Fruit fly (Drosophila melanogaster) whole organism, embryonic: ENCODE results near the gene Snx27.

Experiments used
- Aef1 ChIP-seq: fragments of 200-800 bp; sonication (Bioruptor generic); IDR thresholded peaks from 3 replicates; pipeline ENCODE4 v1.3.6; 2022; ENCODE audit warnings: missing biosample characterization, missing genetic modification characterization
- Atf3 ChIP-seq: fragments of 200-800 bp; sonication (Bioruptor generic); optimal IDR thresholded peaks from 3 replicates; lab custom pipeline; 2016; ENCODE audit warnings: missing biosample characterization, missing genetic modification characterization
- Bgb ChIP-seq: fragments of 200-800 bp; sonication (Bioruptor generic); IDR thresholded peaks from 2 replicates; pipeline ENCODE4 v1.3.6; 2022; ENCODE audit warnings: missing biosample characterization, missing genetic modification characterization; ENCODE audit not compliant: partially characterized antibody
- CG11456 ChIP-seq: fragments of 200-800 bp; sonication (Bioruptor generic); IDR thresholded peaks from 3 replicates; pipeline ENCODE4 v1.3.6; 2022; ENCODE audit warnings: missing biosample characterization, missing genetic modification characterization
- CG11695 ChIP-seq: fragments of 200-800 bp; sonication (Bioruptor generic); IDR thresholded peaks from 3 replicates; pipeline ENCODE4 v1.3.6; 2022; ENCODE audit warnings: missing biosample characterization, missing genetic modification characterization
- CG12219 ChIP-seq: fragments of 200-800 bp; sonication (Bioruptor generic); optimal IDR thresholded peaks from 3 replicates; lab custom pipeline; 2018; ENCODE audit warnings: missing biosample characterization, mild to moderate bottlenecking, missing genetic modification characterization
- CG12744 ChIP-seq: fragments of 200-800 bp; sonication (Bioruptor generic); optimal IDR thresholded peaks from 2 replicates; lab custom pipeline; 2016; ENCODE audit warnings: missing biosample characterization, missing genetic modification characterization
- CG12769 ChIP-seq: fragments of 200-800 bp; sonication (Bioruptor generic); optimal IDR thresholded peaks from 2 replicates; lab custom pipeline; 2019; ENCODE audit warnings: missing biosample characterization, mild to moderate bottlenecking, missing genetic modification characterization, moderate library complexity
- CG14860 ChIP-seq: fragments of 200-800 bp; sonication (Bioruptor generic); IDR thresholded peaks from 3 replicates; pipeline ENCODE4 v1.3.6; 2022; ENCODE audit warnings: missing biosample characterization, missing genetic modification characterization; ENCODE audit not compliant: partially characterized antibody
- CG15011 ChIP-seq: fragments of 200-800 bp; sonication (Bioruptor generic); optimal IDR thresholded peaks from 3 replicates; lab custom pipeline; 2018; ENCODE audit warnings: missing biosample characterization, mild to moderate bottlenecking, missing genetic modification characterization
- CG1529 ChIP-seq: fragments of 200-800 bp; sonication (Bioruptor generic); optimal IDR thresholded peaks from 3 replicates; lab custom pipeline; 2018; ENCODE audit warnings: missing biosample characterization, missing genetic modification characterization
- CG17328 ChIP-seq: fragments of 200-800 bp; sonication (Bioruptor generic); IDR thresholded peaks from 2 replicates; pipeline ENCODE4 v1.3.6; 2022; ENCODE audit warnings: missing biosample characterization, missing genetic modification characterization
- CG1792 ChIP-seq: fragments of 200-800 bp; sonication (Bioruptor generic); optimal IDR thresholded peaks from 2 replicates; lab custom pipeline; 2016; ENCODE audit warnings: missing biosample characterization, missing genetic modification characterization
- CG18476 ChIP-seq: fragments of 200-800 bp; sonication (Bioruptor generic); optimal IDR thresholded peaks from 2 replicates; lab custom pipeline; 2016; ENCODE audit warnings: missing biosample characterization, mild to moderate bottlenecking, missing genetic modification characterization
- CG34376 ChIP-seq: fragments of 200-800 bp; sonication (Bioruptor generic); optimal IDR thresholded peaks from 2 replicates; lab custom pipeline; 2018; ENCODE audit warnings: missing biosample characterization, mild to moderate bottlenecking, missing genetic modification characterization
- CG4282 ChIP-seq: fragments of 200-800 bp; sonication (Bioruptor generic); optimal IDR thresholded peaks from 2 replicates; lab custom pipeline; 2016; ENCODE audit warnings: missing biosample characterization, missing genetic modification characterization
- CG4360 ChIP-seq: fragments of 200-800 bp; sonication (Bioruptor generic); IDR thresholded peaks from 2 replicates; pipeline ENCODE4 v1.3.6; 2022; ENCODE audit warnings: missing biosample characterization, missing genetic modification characterization
- CG5953 ChIP-seq: fragments of 200-800 bp; sonication (Bioruptor generic); IDR thresholded peaks from 2 replicates; pipeline ENCODE4 v1.3.6; 2022; ENCODE audit warnings: missing biosample characterization, missing genetic modification characterization
- CG6272 ChIP-seq: fragments of 200-800 bp; sonication (Bioruptor generic); IDR thresholded peaks from 2 replicates; pipeline ENCODE4 v1.3.6; 2022; ENCODE audit warnings: missing biosample characterization, missing genetic modification characterization
- CG6765 ChIP-seq: fragments of 200-800 bp; sonication (Bioruptor generic); optimal IDR thresholded peaks from 3 replicates; lab custom pipeline; 2017; ENCODE audit warnings: missing biosample characterization, mild to moderate bottlenecking, missing genetic modification characterization
- CG7786 ChIP-seq: fragments of 200-800 bp; sonication (Bioruptor generic); optimal IDR thresholded peaks from 2 replicates; lab custom pipeline; 2016; ENCODE audit warnings: missing biosample characterization, missing genetic modification characterization
- CG7987 ChIP-seq: fragments of 200-800 bp; sonication (Bioruptor generic); optimal IDR thresholded peaks from 2 replicates; lab custom pipeline; 2018; ENCODE audit warnings: missing biosample characterization, mild to moderate bottlenecking, missing genetic modification characterization, moderate library complexity
- CG9437 ChIP-seq: fragments of 200-800 bp; sonication (Bioruptor generic); optimal IDR thresholded peaks from 2 replicates; lab custom pipeline; 2018; ENCODE audit warnings: missing biosample characterization, mild to moderate bottlenecking, missing genetic modification characterization
- CrebB ChIP-seq: fragments of 200-800 bp; sonication (Bioruptor generic); optimal IDR thresholded peaks from 3 replicates; lab custom pipeline; 2018; ENCODE audit warnings: missing biosample characterization, mild to moderate bottlenecking, missing genetic modification characterization
- Dref ChIP-seq: fragments of 200-800 bp; sonication (Bioruptor generic); IDR thresholded peaks from 2 replicates; pipeline ENCODE4 v1.3.6; 2022; ENCODE audit warnings: missing biosample characterization, missing genetic modification characterization
- Mad ChIP-seq: fragments of 200-800 bp; sonication (Bioruptor generic); optimal IDR thresholded peaks from 2 replicates; lab custom pipeline; 2016; ENCODE audit warnings: missing biosample characterization, missing genetic modification characterization
- NK7.1 ChIP-seq: fragments of 200-800 bp; sonication (Bioruptor generic); optimal IDR thresholded peaks from 3 replicates; lab custom pipeline; 2016; ENCODE audit warnings: missing biosample characterization, missing genetic modification characterization
- Nf-YC ChIP-seq: fragments of 200-800 bp; optimal IDR thresholded peaks from 3 replicates; lab custom pipeline; 2019; ENCODE audit warnings: missing biosample characterization, mild to moderate bottlenecking, missing genetic modification characterization, moderate library complexity
- Optix ChIP-seq: fragments of 200-800 bp; sonication (Bioruptor generic); IDR thresholded peaks from 3 replicates; pipeline ENCODE4 v1.3.6; 2022; ENCODE audit warnings: missing biosample characterization, missing genetic modification characterization
- Poxn ChIP-seq: fragments of 200-800 bp; sonication (Bioruptor generic); IDR thresholded peaks from 2 replicates; pipeline ENCODE4 v1.3.6; 2022; ENCODE audit warnings: missing biosample characterization, missing genetic modification characterization
- Rx ChIP-seq: fragments of 200-800 bp; sonication (Bioruptor generic); IDR thresholded peaks from 2 replicates; pipeline ENCODE4 v1.3.6; 2022; ENCODE audit warnings: missing biosample characterization, missing genetic modification characterization
- Sin3A ChIP-seq: fragments of >200 bp; optimal IDR thresholded peaks from 2 replicates; lab custom pipeline; 2018
- ap ChIP-seq: fragments of 200-800 bp; sonication (Bioruptor generic); IDR thresholded peaks from 2 replicates; pipeline ENCODE4 v1.3.6; 2022; ENCODE audit warnings: missing biosample characterization, missing genetic modification characterization
- az2 ChIP-seq: fragments of 200-800 bp; sonication (Bioruptor generic); optimal IDR thresholded peaks from 3 replicates; lab custom pipeline; 2016; ENCODE audit warnings: missing biosample characterization, missing genetic modification characterization
- bab2 ChIP-seq: fragments of 200-800 bp; sonication (Bioruptor generic); optimal IDR thresholded peaks from 2 replicates; lab custom pipeline; 2016; ENCODE audit warnings: missing biosample characterization, missing genetic modification characterization
- bsh ChIP-seq, 2 experiments: fragments of 200-800 bp; sonication (Bioruptor generic); optimal IDR thresholded peaks; 2 replicates each; lab custom pipeline; 2017 to 2018; ENCODE audit warnings: mild to moderate bottlenecking in 2 of 2, missing biosample characterization in 2 of 2, missing genetic modification characterization in 2 of 2, moderate library complexity in 1 of 2
- corto ChIP-seq: fragments of 200-800 bp; sonication (Bioruptor generic); optimal IDR thresholded peaks from 2 replicates; lab custom pipeline; 2016; ENCODE audit warnings: missing biosample characterization, mild to moderate bottlenecking, missing genetic modification characterization, moderate library complexity
- cwo ChIP-seq: fragments of 200-800 bp; sonication (Bioruptor generic); optimal IDR thresholded peaks from 3 replicates; lab custom pipeline; 2017; ENCODE audit warnings: missing biosample characterization, missing genetic modification characterization, mild to moderate bottlenecking, moderate library complexity, missing genetic modification reagents
- dati ChIP-seq: fragments of 200-800 bp; sonication (Bioruptor generic); IDR thresholded peaks from 2 replicates; pipeline ENCODE4 v1.3.6; 2022; ENCODE audit warnings: missing biosample characterization, missing genetic modification characterization
- emc ChIP-seq: fragments of 200-800 bp; sonication (Bioruptor generic); optimal IDR thresholded peaks from 2 replicates; lab custom pipeline; 2016; ENCODE audit warnings: missing biosample characterization, missing genetic modification characterization
- ftz-f1 ChIP-seq: fragments of 200-800 bp; sonication (Bioruptor generic); optimal IDR thresholded peaks from 2 replicates; lab custom pipeline; 2016; ENCODE audit warnings: missing biosample characterization, missing genetic modification characterization
- insv ChIP-seq, 2 experiments: fragments of 200-800 bp; sonication (Bioruptor generic); optimal IDR thresholded peaks; 3 replicates each; lab custom pipeline; 2016 to 2018; ENCODE audit warnings: missing biosample characterization in 2 of 2, missing genetic modification characterization in 2 of 2
- klu ChIP-seq: fragments of 200-800 bp; sonication (Bioruptor generic); IDR thresholded peaks from 2 replicates; pipeline ENCODE4 v1.3.6; 2022; ENCODE audit warnings: missing biosample characterization, missing genetic modification characterization
- lola ChIP-seq, 3 experiments: fragments of >200 bp in 2 of 3; fragments of 200-800 bp in 1 of 3; sonication (Bioruptor generic) in 1 of 3; optimal IDR thresholded peaks; 2 replicates each; lab custom pipeline; 2017 to 2019; ENCODE audit warnings: missing biosample characterization in 3 of 3, missing genetic modification characterization in 3 of 3, mild to moderate bottlenecking in 1 of 3, moderate library complexity in 1 of 3
- nerfin-2 ChIP-seq: fragments of 200-800 bp; sonication (Bioruptor generic); IDR thresholded peaks from 2 replicates; pipeline ENCODE4 v1.3.6; 2022; ENCODE audit warnings: missing biosample characterization, missing genetic modification characterization; ENCODE audit not compliant: partially characterized antibody
- pros ChIP-seq: fragments of 200-800 bp; sonication (Bioruptor generic); optimal IDR thresholded peaks from 3 replicates; lab custom pipeline; 2019; ENCODE audit warnings: missing biosample characterization, mild to moderate bottlenecking, missing genetic modification characterization, moderate library complexity
- rib ChIP-seq: fragments of 200-800 bp; sonication (Bioruptor generic); IDR thresholded peaks from 2 replicates; pipeline ENCODE4 v1.3.6; 2022; ENCODE audit warnings: missing biosample characterization, missing genetic modification characterization
- ro ChIP-seq: fragments of 200-800 bp; sonication (Bioruptor generic); IDR thresholded peaks from 2 replicates; pipeline ENCODE4 v1.3.6; 2022; ENCODE audit warnings: missing biosample characterization, missing genetic modification characterization
- sisA ChIP-seq: fragments of 200-800 bp; sonication (Bioruptor generic); IDR thresholded peaks from 2 replicates; pipeline ENCODE4 v1.3.6; 2022; ENCODE audit warnings: missing biosample characterization, missing genetic modification characterization
- sqz ChIP-seq: fragments of 200-800 bp; sonication (Bioruptor generic); optimal IDR thresholded peaks from 3 replicates; lab custom pipeline; 2018; ENCODE audit warnings: missing biosample characterization, mild to moderate bottlenecking, missing genetic modification characterization
- stc ChIP-seq: fragments of 200-800 bp; sonication (Bioruptor generic); IDR thresholded peaks from 2 replicates; pipeline ENCODE4 v1.3.6; 2022; ENCODE audit warnings: missing biosample characterization, missing genetic modification characterization

Gene Snx27

dm6 chrX:5737676-5738220, at the start of gene Snx27 (continued):
- TF ChIP-seq CG4282 (no peak), rib (GFP tag; lab: Robert Waterston, UW) (peak; percentile 59; the same call in 1 of the 2 replicates), Atf3 (GFP tag; lab: Kevin White, UChicago) (no peak), ro (GFP tag; lab: Robert Waterston, UW) (no peak), CG4360 (GFP tag; lab: Robert Waterston, UW) (no peak), CG11456 (GFP tag; lab: Robert Waterston, UW) (peak; percentile 66; the same call in 2 of the 3 replicates), az2 (GFP tag; lab: Kevin White, UChicago) (peak; percentile 16), ap (GFP tag; lab: Robert Waterston, UW) (no peak), stc (GFP tag; lab: Robert Waterston, UW) (no peak), bsh (GFP tag; optimal IDR thresholded peaks at IDR 0.05; lab: Kevin White, UChicago) (peak; percentile 3 to 19), CG34376 (GFP tag; lab: Kevin White, UChicago) (peak; percentile 15), bab2 (GFP tag; lab: Kevin White, UChicago) (peak; percentile 12), CG7786 (GFP tag; lab: Kevin White, UChicago) (peak; percentile 28), CG6272 (GFP tag; lab: Robert Waterston, UW) (peak; percentile 71), Optix (GFP tag; lab: Robert Waterston, UW) (no peak), corto (GFP tag; lab: Kevin White, UChicago) (peak; percentile 26), insv (GFP tag; optimal IDR thresholded peaks at IDR 0.05; lab: Kevin White, UChicago) (peak in 1 of 2 experiments; percentile 3), lola (GFP tag; optimal IDR thresholded peaks at IDR 0.05; lab: Kevin White, UChicago) (no peak), CG12219 (no peak), CG1792 (GFP tag; lab: Kevin White, UChicago) (peak; percentile 32), cwo (GFP tag; lab: Kevin White, UChicago) (no peak), Aef1 (GFP tag; lab: Robert Waterston, UW) (peak; percentile 36; the same call in 1 of the 3 replicates), CG11695 (GFP tag; lab: Robert Waterston, UW) (no peak; the same call in 2 of the 3 replicates), CG12769 (tag; lab: Kevin White, UChicago) (peak; percentile 61), Dref (peak; percentile 99), CG18476 (GFP tag; lab: Kevin White, UChicago) (no peak), CG12744 (GFP tag; lab: Kevin White, UChicago) (peak; percentile 9), CG7987 (GFP tag; lab: Kevin White, UChicago) (peak; percentile 52), CG15011 (GFP tag; lab: Kevin White, UChicago) (no peak), Poxn (GFP tag; lab: Robert Waterston, UW) (no peak), nerfin-2 (peak; percentile 98), Rx (GFP tag; lab: Robert Waterston, UW) (no peak), NK7.1 (no peak), emc (peak; percentile 4), CG9437 (GFP tag; lab: Kevin White, UChicago) (no peak), CG6765 (GFP tag; lab: Kevin White, UChicago) (no peak), CG1529 (GFP tag; lab: Kevin White, UChicago) (no peak), CG14860 (GFP tag; lab: Robert Waterston, UW) (peak; percentile 99), dati (GFP tag; lab: Robert Waterston, UW) (no peak), CG5953 (GFP tag; lab: Robert Waterston, UW) (no peak), CrebB (tag; lab: Kevin White, UChicago) (peak; percentile 26), sisA (GFP tag; lab: Robert Waterston, UW) (0 out of 2 replicates have a peak, but pooled peaks have one; percentile 21), Bgb (GFP tag; lab: Robert Waterston, UW) (peak; percentile 100), CG17328 (GFP tag; lab: Robert Waterston, UW) (peak; percentile 31; the same call in 1 of the 2 replicates), klu (GFP tag; lab: Robert Waterston, UW) (peak; percentile 11), ftz-f1 (GFP tag; lab: Kevin White, UChicago) (peak; percentile 26), Mad (GFP tag; lab: Kevin White, UChicago) (peak; percentile 47), Nf-YC (tag; lab: Kevin White, UChicago) (peak; percentile 8), sqz (GFP tag; lab: Kevin White, UChicago) (peak; percentile 21), pros (GFP tag; lab: Kevin White, UChicago) (no peak), Sin3A (lab: Kevin White, UChicago) (peak; percentile 76)
